Fruit fly (Drosophila melanogaster) whole organism, prepupa: Measurements from ENCODE around the gene ATPsynCF6.

Source experiments
- Blimp-1 ChIP-seq: fragments of 200-800 bp; sonication (Bioruptor generic); optimal IDR thresholded peaks from 3 replicates; lab custom pipeline; 2017; ENCODE audit warnings: missing biosample characterization, missing genetic modification characterization, mild to moderate bottlenecking, moderate library complexity, missing genetic modification reagents
- CG6854 ChIP-seq: fragments of 200-800 bp; sonication (Bioruptor generic); optimal IDR thresholded peaks from 2 replicates; lab custom pipeline; 2017; ENCODE audit warnings: missing biosample characterization, mild to moderate bottlenecking, missing genetic modification characterization
- Eip93F ChIP-seq: fragments of 200-800 bp; sonication (Bioruptor generic); optimal IDR thresholded peaks from 2 replicates; lab custom pipeline; 2016; ENCODE audit warnings: missing biosample characterization, mild to moderate bottlenecking, missing genetic modification characterization
- Ets96B ChIP-seq: fragments of 200-800 bp; optimal IDR thresholded peaks from 2 replicates; lab custom pipeline; 2019; ENCODE audit warnings: missing biosample characterization, mild to moderate bottlenecking, missing genetic modification characterization, moderate library complexity
- Lpt ChIP-seq: fragments of 200-800 bp; sonication (Bioruptor generic); optimal IDR thresholded peaks from 3 replicates; lab custom pipeline; 2016; ENCODE audit warnings: missing biosample characterization, missing genetic modification characterization
- Smox ChIP-seq: fragments of 200-800 bp; sonication (Bioruptor generic); optimal IDR thresholded peaks from 3 replicates; lab custom pipeline; 2016; ENCODE audit warnings: missing biosample characterization, missing genetic modification characterization
- Sox102F ChIP-seq: fragments of 200-800 bp; sonication (Bioruptor generic); optimal IDR thresholded peaks from 2 replicates; lab custom pipeline; 2016; ENCODE audit warnings: missing biosample characterization, mild to moderate bottlenecking, missing genetic modification characterization
- fd59A ChIP-seq: fragments of 200-800 bp; sonication (Bioruptor generic); optimal IDR thresholded peaks from 2 replicates; lab custom pipeline; 2017; ENCODE audit warnings: missing biosample characterization, mild to moderate bottlenecking, missing genetic modification characterization, missing genetic modification reagents
- net ChIP-seq: fragments of 200-800 bp; sonication (Bioruptor generic); optimal IDR thresholded peaks from 3 replicates; lab custom pipeline; 2016; ENCODE audit warnings: missing biosample characterization, missing genetic modification characterization
- topi ChIP-seq: fragments of 200-800 bp; sonication (Bioruptor generic); optimal IDR thresholded peaks from 3 replicates; lab custom pipeline; 2016; ENCODE audit warnings: missing biosample characterization, missing genetic modification characterization

DNA sequence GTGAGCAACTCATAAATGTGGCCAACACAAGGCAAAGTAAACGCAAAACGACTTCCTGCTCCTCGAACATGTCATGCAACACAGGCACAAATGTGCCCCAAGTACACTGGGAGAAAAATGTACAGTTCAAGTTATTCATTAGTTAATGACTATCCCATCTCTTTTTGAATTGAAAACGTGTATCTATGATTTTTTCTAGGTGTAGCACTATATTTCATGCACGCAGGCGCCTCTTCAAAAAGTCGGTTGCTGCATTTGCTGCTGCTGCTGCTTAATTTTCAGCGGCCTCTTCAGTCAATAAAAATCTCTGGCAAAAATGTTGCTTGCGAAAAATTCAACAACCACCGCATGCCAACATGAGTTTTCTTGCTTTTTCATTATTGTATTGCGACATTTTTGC lies 11.7 kb upstream of the ATPsynCF6 start:
- TF ChIP-seq topi (GFP tag; lab: Kevin White, UChicago) = no peak
- TF ChIP-seq fd59A = no peak
- TF ChIP-seq Smox = no peak
- no peak for TF ChIP-seq Blimp-1 (GFP tag; lab: Kevin White, UChicago)
- no peak for TF ChIP-seq net (GFP tag; lab: Kevin White, UChicago)
- no peak for TF ChIP-seq CG6854 (GFP tag; lab: Kevin White, UChicago)
- no peak for TF ChIP-seq Eip93F
- no peak for TF ChIP-seq Sox102F (GFP tag; lab: Kevin White, UChicago)
- no peak for TF ChIP-seq Lpt (GFP tag; lab: Kevin White, UChicago)
- peak; percentile 1 for TF ChIP-seq Ets96B
